Worm (Caenorhabditis elegans) whole organism, young adult: ENCODE measurements around the gene rbg-3.
A peak's percentile ranks its signal among the peaks of the same experiment; 100 is the strongest.

Source experiments
- B0019.2 ChIP-seq: fragments of 200-800 bp; sonication (Bioruptor generic); conservative IDR thresholded peaks from 2 replicates; pipeline ENCODE4 v1.3.6; 2022; ENCODE audit warnings: missing genetic modification reagents, missing genetic modification characterization, missing compliant biosample characterization
- C17E4.6 ChIP-seq: fragments of 200-800 bp; sonication (Bioruptor generic); IDR thresholded peaks from 2 replicates; pipeline ENCODE4 v1.3.6; 2022; ENCODE audit warnings: missing genetic modification reagents, missing genetic modification characterization, missing compliant biosample characterization
- D2030.7 ChIP-seq: fragments of 200-800 bp; sonication (Bioruptor generic); IDR thresholded peaks from 2 replicates; pipeline ENCODE4 v1.3.6; 2022; ENCODE audit warnings: missing genetic modification reagents, missing genetic modification characterization, missing compliant biosample characterization
- F33H1.4 ChIP-seq: fragments of 200-800 bp; sonication (Bioruptor generic); IDR thresholded peaks from 2 replicates; pipeline ENCODE4 v1.3.6; 2022; ENCODE audit warnings: missing genetic modification reagents, missing genetic modification characterization, missing compliant biosample characterization
- F39B2.1 ChIP-seq: fragments of 200-800 bp; sonication (Bioruptor generic); IDR thresholded peaks from 2 replicates; pipeline ENCODE4 v1.3.6; 2022; ENCODE audit warnings: missing genetic modification reagents, missing genetic modification characterization, missing compliant biosample characterization
- F55B11.4 ChIP-seq: sonication (generic microtip); optimal IDR thresholded peaks from 2 replicates; lab custom pipeline; 2016; ENCODE audit warnings: missing compliant biosample characterization, missing genetic modification characterization, borderline replicate concordance; ENCODE audit not compliant: insufficient read depth
- K12H6.12 ChIP-seq: fragments of 200-800 bp; sonication (Bioruptor generic); optimal IDR thresholded peaks from 2 replicates; lab custom pipeline; 2018; ENCODE audit warnings: mild to moderate bottlenecking, missing genetic modification characterization, missing compliant biosample characterization
- Y53F4B.3 ChIP-seq: fragments of 200-800 bp; sonication (Bioruptor generic); IDR thresholded peaks from 2 replicates; pipeline ENCODE4 v1.3.6; 2022; ENCODE audit warnings: missing genetic modification reagents, missing genetic modification characterization, missing compliant biosample characterization
- Y53G8AR.9 ChIP-seq: fragments of 200-800 bp; sonication (Bioruptor generic); conservative IDR thresholded peaks from 2 replicates; pipeline ENCODE4 v1.3.6; 2022; ENCODE audit warnings: missing genetic modification reagents, missing genetic modification characterization, missing compliant biosample characterization
- aptf-2 ChIP-seq: fragments of 200-800 bp; sonication (Bioruptor generic); conservative IDR thresholded peaks from 2 replicates; pipeline ENCODE4 v1.3.6; 2022; ENCODE audit warnings: missing genetic modification reagents, missing genetic modification characterization, missing compliant biosample characterization
- attf-6 ChIP-seq: fragments of 200-800 bp; sonication (Bioruptor generic); IDR thresholded peaks from 2 replicates; pipeline ENCODE4 v1.3.6; 2022; ENCODE audit warnings: missing genetic modification reagents, missing genetic modification characterization, missing compliant biosample characterization
- ceh-27 ChIP-seq: fragments of 200-800 bp; sonication (Bioruptor generic); optimal IDR thresholded peaks from 2 replicates; lab custom pipeline; 2018; ENCODE audit warnings: mild to moderate bottlenecking, missing genetic modification characterization, moderate library complexity, missing compliant biosample characterization
- chd-7 ChIP-seq: sonication (generic microtip); optimal IDR thresholded peaks from 2 replicates; lab custom pipeline; 2016; ENCODE audit warnings: mild to moderate bottlenecking, missing genetic modification characterization, moderate library complexity, missing compliant biosample characterization
- dpl-1 ChIP-seq: fragments of 150-350 bp; optimal IDR thresholded peaks from 2 replicates; lab custom pipeline; 2014; ENCODE audit warnings: missing biosample characterization, missing genetic modification reagents, missing genetic modification characterization
- efl-1 ChIP-seq: fragments of 150-350 bp; optimal IDR thresholded peaks from 2 replicates; lab custom pipeline; 2014; ENCODE audit warnings: missing biosample characterization, missing genetic modification reagents, missing genetic modification characterization
- him-1 ChIP-seq: sonication (generic microtip); optimal IDR thresholded peaks from 2 replicates; lab custom pipeline; 2016; ENCODE audit warnings: missing genotype, missing genetic modification reagents, missing genetic modification characterization, missing compliant biosample characterization
- hlh-12 ChIP-seq: sonication (generic microtip); optimal IDR thresholded peaks from 2 replicates; lab custom pipeline; 2016; ENCODE audit warnings: missing genetic modification characterization, missing compliant biosample characterization
- hmg-1.2 ChIP-seq: fragments of 200-800 bp; sonication (Bioruptor generic); IDR thresholded peaks from 2 replicates; pipeline ENCODE4 v1.3.6; 2022; ENCODE audit warnings: missing genetic modification reagents, missing genetic modification characterization, missing compliant biosample characterization
- lin-26 ChIP-seq: fragments of 200-800 bp; sonication (Bioruptor generic); IDR thresholded peaks from 2 replicates; pipeline ENCODE4 v1.3.6; 2022; ENCODE audit warnings: missing genetic modification reagents, missing genetic modification characterization, missing compliant biosample characterization
- lin-35 ChIP-seq, 3 experiments: fragments of 150-350 bp in 2 of 3; sonication (generic microtip) in 1 of 3; optimal IDR thresholded peaks; 2 replicates each; lab custom pipeline; 2014 to 2018; ENCODE audit warnings: missing biosample characterization in 3 of 3, missing genetic modification characterization in 3 of 3, missing genetic modification reagents in 3 of 3
- lin-54 ChIP-seq: fragments of 200-800 bp; sonication (Bioruptor generic); optimal IDR thresholded peaks from 2 replicates; lab custom pipeline; 2018; ENCODE audit warnings: mild to moderate bottlenecking, missing genetic modification characterization, missing compliant biosample characterization
- lsl-1 ChIP-seq: fragments of 200-800 bp; sonication (Bioruptor generic); optimal IDR thresholded peaks from 2 replicates; lab custom pipeline; 2018; ENCODE audit warnings: mild to moderate bottlenecking, missing genetic modification characterization, moderate library complexity, missing compliant biosample characterization
- madf-3 ChIP-seq: fragments of 200-800 bp; sonication (Bioruptor generic); IDR thresholded peaks from 2 replicates; pipeline ENCODE4 v1.3.6; 2022; ENCODE audit warnings: missing genetic modification reagents, missing genetic modification characterization, missing compliant biosample characterization
- madf-6 ChIP-seq: fragments of 200-800 bp; sonication (Bioruptor generic); IDR thresholded peaks from 2 replicates; pipeline ENCODE4 v1.3.6; 2022; ENCODE audit warnings: missing genetic modification reagents, missing genetic modification characterization, missing compliant biosample characterization
- madf-8 ChIP-seq: fragments of 200-800 bp; sonication (Bioruptor generic); conservative IDR thresholded peaks from 2 replicates; pipeline ENCODE4 v1.3.6; 2022; ENCODE audit warnings: missing genetic modification reagents, missing genetic modification characterization, missing compliant biosample characterization
- mcd-1 ChIP-seq: fragments of 200-800 bp; sonication (Bioruptor generic); IDR thresholded peaks from 2 replicates; pipeline ENCODE4 v1.3.6; 2022; ENCODE audit warnings: missing genetic modification reagents, missing genetic modification characterization, missing compliant biosample characterization
- nfya-1 ChIP-seq: sonication (generic microtip); optimal IDR thresholded peaks from 2 replicates; lab custom pipeline; 2017; ENCODE audit warnings: antibody characterized with exemption, missing compliant biosample characterization, missing genetic modification characterization, borderline replicate concordance; ENCODE audit not compliant: insufficient read depth
- nfya-2 ChIP-seq: fragments of 200-800 bp; sonication (Bioruptor generic); IDR thresholded peaks from 2 replicates; pipeline ENCODE4 v1.3.6; 2022; ENCODE audit warnings: missing genetic modification reagents, missing genetic modification characterization, missing compliant biosample characterization
- nhr-80 ChIP-seq: sonication (generic microtip); optimal IDR thresholded peaks from 2 replicates; lab custom pipeline; 2016; ENCODE audit warnings: missing genetic modification characterization, missing compliant biosample characterization
- pbrm-1 ChIP-seq: fragments of 200-800 bp; sonication (Bioruptor generic); IDR thresholded peaks from 2 replicates; pipeline ENCODE4 v1.3.6; 2022; ENCODE audit warnings: missing genetic modification reagents, missing genetic modification characterization, missing compliant biosample characterization
- rcor-1 ChIP-seq: fragments of 200-800 bp; sonication (Bioruptor generic); IDR thresholded peaks from 2 replicates; pipeline ENCODE4 v1.3.6; 2022; ENCODE audit warnings: missing genetic modification reagents, missing genetic modification characterization, missing compliant biosample characterization
- snpc-1.3 ChIP-seq: sonication (generic microtip); optimal IDR thresholded peaks from 2 replicates; lab custom pipeline; 2017; ENCODE audit warnings: missing genetic modification characterization, mild to moderate bottlenecking, missing compliant biosample characterization, antibody characterized with exemption, moderate library complexity, missing genotype, missing genetic modification reagents; ENCODE audit not compliant: insufficient read depth
- sptf-2 ChIP-seq: fragments of 200-800 bp; sonication (Bioruptor generic); optimal IDR thresholded peaks from 2 replicates; lab custom pipeline; 2018; ENCODE audit warnings: mild to moderate bottlenecking, missing genetic modification characterization, missing compliant biosample characterization
- unc-130 ChIP-seq: sonication (generic microtip); optimal IDR thresholded peaks from 2 replicates; lab custom pipeline; 2016; ENCODE audit warnings: missing genetic modification reagents, missing genetic modification characterization, missing compliant biosample characterization
- xnd-1 ChIP-seq: sonication (generic microtip); optimal IDR thresholded peaks from 2 replicates; lab custom pipeline; 2016; ENCODE audit warnings: missing genotype, missing genetic modification reagents, missing genetic modification characterization, missing compliant biosample characterization

Gene rbg-3

DNA sequence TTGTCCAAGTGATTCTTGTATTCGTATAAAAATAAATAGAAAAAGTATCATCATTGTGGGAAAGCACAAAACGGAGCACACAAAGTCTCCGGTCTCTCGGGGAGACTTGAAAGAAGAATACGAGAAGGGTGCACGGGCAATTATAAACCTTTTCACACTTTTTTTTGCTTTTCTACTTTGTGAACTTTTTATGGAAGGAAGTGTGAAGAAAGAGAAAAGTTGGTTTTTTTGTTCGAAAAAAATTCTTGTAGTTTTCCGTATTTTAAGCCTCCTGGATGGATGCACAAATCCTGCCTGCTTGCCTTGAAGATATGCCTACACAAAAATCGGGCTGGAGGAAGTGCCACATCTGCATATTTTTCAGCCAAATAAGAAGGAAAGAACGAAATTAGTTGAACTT lies 23.8 kb downstream of the rbg-3 start, which contains the start of gene B0393.7:
B0393.7 (minus strand) TSS at position 101 of the 400 bp plus-strand sequence.
- no peak for TF ChIP-seq hlh-12
- no peak for TF ChIP-seq lin-35 (GFP tag; optimal IDR thresholded peaks at IDR 0.05; lab: Kevin White, UChicago)
- TF ChIP-seq attf-6 (GFP tag; lab: Robert Waterston, UW) = no peak
- TF ChIP-seq nhr-80 (tag; lab: Kevin White, UChicago) = no peak
- TF ChIP-seq ceh-27 (GFP tag; lab: Kevin White, UChicago) = no peak
- no peak for TF ChIP-seq Y53G8AR.9
- no peak for TF ChIP-seq nfya-1 (tag; lab: Kevin White, UChicago)
- no peak for TF ChIP-seq sptf-2
- no peak for TF ChIP-seq nfya-2 (GFP tag; lab: Robert Waterston, UW)
- no peak for TF ChIP-seq madf-3 (GFP tag; lab: Robert Waterston, UW)
- TF ChIP-seq F39B2.1 (GFP tag; lab: Robert Waterston, UW) = no peak
- TF ChIP-seq lin-26 (GFP tag; lab: Robert Waterston, UW) = no peak
- no peak for TF ChIP-seq B0019.2 (GFP tag; lab: Robert Waterston, UW)
- TF ChIP-seq unc-130 (GFP tag; lab: Kevin White, UChicago) = no peak
- no peak for TF ChIP-seq mcd-1
- TF ChIP-seq K12H6.12 (tag; lab: Kevin White, UChicago) = no peak
- no peak for TF ChIP-seq chd-7

ce11 chrIII:4779855-4780254 lies 25.6 kb downstream of the rbg-3 start, which contains the start of gene B0393.9:
TSS of gene B0393.9 (minus strand) at chrIII:4780157.
- TF ChIP-seq nhr-80 (tag; lab: Kevin White, UChicago) (peak; percentile 20), F55B11.4 (tag; lab: Kevin White, UChicago) (no peak), rcor-1 (GFP tag; lab: Robert Waterston, UW) (no peak), Y53F4B.3 (GFP tag; lab: Robert Waterston, UW) (no peak)
- TF ChIP-seq, all 124 proteins: peak for 1

DNA sequence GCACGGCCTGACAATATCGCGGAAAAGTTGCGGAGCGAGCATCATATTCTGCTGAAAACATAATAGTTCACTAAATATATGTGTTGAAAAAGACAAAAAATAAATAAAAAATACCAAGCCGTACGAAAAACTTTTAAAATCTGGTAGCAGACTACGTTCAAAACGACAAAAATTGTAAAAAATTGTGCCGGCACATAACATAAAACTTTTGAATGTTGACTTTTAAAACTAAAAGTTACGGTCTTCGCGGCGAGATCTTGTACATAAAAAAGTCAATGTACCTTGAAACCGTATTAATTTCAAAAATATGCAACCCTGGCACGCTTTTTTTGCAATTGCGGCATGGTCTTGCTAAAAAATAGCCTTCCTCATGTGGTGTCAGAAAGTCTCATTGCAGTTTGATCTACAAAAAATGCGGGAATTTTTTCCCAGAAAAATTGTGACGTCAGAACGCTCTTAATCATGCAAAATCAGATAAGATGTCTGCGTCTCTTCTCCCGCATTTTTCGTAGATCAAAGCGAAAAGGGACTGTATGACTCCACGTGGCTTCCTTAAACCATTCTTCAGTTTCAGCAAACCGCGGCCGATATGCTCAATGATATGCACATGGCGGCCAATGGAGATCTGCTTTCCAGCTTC lies 27.8 kb downstream of the rbg-3 start, which contains the start of the genes gex-5 and C38D4.10:
gex-5 (minus strand) TSS at position 51 of the 640 bp plus-strand sequence.
C38D4.10 (plus strand) TSS at position 590 of the 640 bp plus-strand sequence.
- TF ChIP-seq efl-1 (GFP tag; lab: Kevin White, UChicago) (peak; percentile 63), rcor-1 (GFP tag; lab: Robert Waterston, UW) (0 out of 2 replicates have a peak, but pooled peaks have one; percentile 12), D2030.7 (GFP tag; lab: Robert Waterston, UW) (peak; percentile 62), pbrm-1 (GFP tag; lab: Robert Waterston, UW) (0 out of 2 replicates have a peak, but pooled peaks have one; percentile 21), lin-54 (GFP tag; lab: Kevin White, UChicago) (peak; percentile 43), snpc-1.3 (tag; lab: Kevin White, UChicago) (peak; percentile 12), lsl-1 (GFP tag; lab: Kevin White, UChicago) (peak; percentile 78), aptf-2 (GFP tag; lab: Robert Waterston, UW) (0 out of 2 replicates have a peak, but pooled peaks have one; percentile 25), hmg-1.2 (GFP tag; lab: Robert Waterston, UW) (peak; percentile 24; the same call in 1 of the 2 replicates), madf-6 (GFP tag; lab: Robert Waterston, UW) (peak; percentile 88), C17E4.6 (GFP tag; lab: Robert Waterston, UW) (peak; percentile 53; the same call in 1 of the 2 replicates), him-1 (peak; percentile 12), dpl-1 (peak; percentile 24), madf-8 (GFP tag; lab: Robert Waterston, UW) (peak; percentile 56), xnd-1 (tag; lab: Kevin White, UChicago) (peak; percentile 73), F33H1.4 (peak; percentile 77)
